Worm (Caenorhabditis elegans): ENCODE measurements around the gene sri-54.
A peak's percentile ranks its signal among the peaks of the same experiment; 100 is the strongest.

The sri-54 gene

ce11 chrII:3110099-3110498 lies 27.6 kb downstream of the sri-54 start:
- TF ChIP-seq nhr-6 (tag; optimal IDR thresholded peaks at IDR 0.05) (no peak), zip-2 (tag; optimal IDR thresholded peaks at IDR 0.05) (no peak), fkh-10 (GFP tag; optimal IDR thresholded peaks at IDR 0.05) (no peak), set-16 (GFP tag; IDR thresholded peaks at IDR 0.05) (peak; percentile 73), dmd-6 (GFP tag; IDR thresholded peaks at IDR 0.05) (no peak), Y5F2A.4 (GFP tag; optimal IDR thresholded peaks at IDR 0.05) (no peak), ZK546.5 (tag; optimal IDR thresholded peaks at IDR 0.05) (no peak), rbr-2 (tag; optimal IDR thresholded peaks at IDR 0.05) (no peak), vab-7 (GFP tag; IDR thresholded peaks at IDR 0.05) (no peak), nhr-237 (tag; optimal IDR thresholded peaks at IDR 0.05) (no peak), zag-1 (tag; optimal IDR thresholded peaks at IDR 0.05) (no peak), unc-62 (GFP tag; optimal IDR thresholded peaks at IDR 0.05 in 1 of 2) (peak in 1 of 2 experiments; percentile 57), unc-62 (tag; optimal IDR thresholded peaks at IDR 0.05) (no peak), lim-7 (GFP tag; IDR thresholded peaks at IDR 0.05) (no peak), ceh-32 (tag; optimal IDR thresholded peaks at IDR 0.05; ENCODE audit: poor library complexity) (no peak), lsy-2 (tag; optimal IDR thresholded peaks at IDR 0.05) (no peak), daf-19 (GFP tag; conservative IDR thresholded peaks at IDR 0.05) (no peak), mxl-3 (GFP tag; optimal IDR thresholded peaks at IDR 0.05) (no peak), ceh-82 (tag; optimal IDR thresholded peaks at IDR 0.05) (no peak), tag-97 (GFP tag; IDR thresholded peaks at IDR 0.05) (no peak), ceh-62 (tag; optimal IDR thresholded peaks at IDR 0.05) (no peak), fos-1 (tag; optimal IDR thresholded peaks at IDR 0.05) (no peak), snpc-4 (tag; optimal IDR thresholded peaks at IDR 0.05) (no peak), dmd-8 (GFP tag; IDR thresholded peaks at IDR 0.05) (0 out of 2 replicates have a peak, but pooled peaks have one; percentile 30)

- TF ChIP-seq aha-1 (tag) (peak; percentile 80), ces-1 (GFP tag; optimal IDR thresholded peaks at IDR 0.05) (no peak), set-16 (GFP tag; IDR thresholded peaks at IDR 0.05) (peak; percentile 70)
These were observed 28.2 kb downstream of the sri-54 start for ce11 chrII:3109533-3109932.

- TF ChIP-seq F26F4.8 (GFP tag; conservative IDR thresholded peaks at IDR 0.05), result peak; percentile 55; the same call in 1 of the 2 replicates
- peak; percentile 94 for TF ChIP-seq set-16 (GFP tag; IDR thresholded peaks at IDR 0.05)
- TF ChIP-seq snpc-1.2 (GFP tag; IDR thresholded peaks at IDR 0.05), result no peak
- no peak for TF ChIP-seq nhr-102 (tag; optimal IDR thresholded peaks at IDR 0.05)
- no peak for TF ChIP-seq Y48G9A.11 (GFP tag; IDR thresholded peaks at IDR 0.05)
- 0 out of 2 replicates have a peak, but pooled peaks have one; percentile 16 for TF ChIP-seq egl-43 (GFP tag; IDR thresholded peaks at IDR 0.05)
- no peak for TF ChIP-seq hmg-1.1 (GFP tag; IDR thresholded peaks at IDR 0.05)
- TF ChIP-seq ceh-20 (GFP tag; IDR thresholded peaks at IDR 0.05), result no peak
These were observed 29.6 kb downstream of the sri-54 start for ce11 chrII:3108101-3108500.

ce11 chrII:3105765-3106164 lies 31.9 kb downstream of the sri-54 start, which contains the start of gene clec-122:
Gene clec-122 (plus strand): TSS chrII:3106065.
- TF ChIP-seq nhr-28 (tag; optimal IDR thresholded peaks at IDR 0.05) (no peak), fkh-10 (GFP tag; optimal IDR thresholded peaks at IDR 0.05) (no peak), attf-4 (tag; optimal IDR thresholded peaks at IDR 0.05) (no peak), php-3 (GFP tag; IDR thresholded peaks at IDR 0.05) (no peak), ctbp-1 (GFP tag; IDR thresholded peaks at IDR 0.05) (no peak), ztf-11 (tag; optimal IDR thresholded peaks at IDR 0.05) (no peak), hmg-1.1 (GFP tag; IDR thresholded peaks at IDR 0.05) (no peak), Y75B8A.6 (GFP tag; IDR thresholded peaks at IDR 0.05) (no peak), mdl-1 (tag; optimal IDR thresholded peaks at IDR 0.05) (no peak), ceh-20 (GFP tag; IDR thresholded peaks at IDR 0.05) (no peak), lsy-2 (tag; optimal IDR thresholded peaks at IDR 0.05) (no peak), nhr-42 (GFP tag; IDR thresholded peaks at IDR 0.05) (no peak), nhr-25 (tag; optimal IDR thresholded peaks at IDR 0.05; ENCODE audit: borderline replicate concordance, insufficient read depth) (no peak), vab-7 (GFP tag; IDR thresholded peaks at IDR 0.05) (no peak), daf-8 (GFP tag; IDR thresholded peaks at IDR 0.05) (no peak), nhr-237 (tag; optimal IDR thresholded peaks at IDR 0.05) (no peak), nhr-111 (GFP tag; optimal IDR thresholded peaks at IDR 0.05) (no peak), unc-62 (GFP tag; optimal IDR thresholded peaks at IDR 0.05 in 1 of 2) (no peak), unc-62 (tag; optimal IDR thresholded peaks at IDR 0.05) (no peak), F37D6.2 (tag; optimal IDR thresholded peaks at IDR 0.05) (no peak)
